Worm (Caenorhabditis elegans): ENCODE data around the gene Y57G11A.4.

The Y57G11A.4 gene

ce11 chrIV:14481984-14482383 is at the start of gene Y57G11A.4:
TSS of gene Y57G11A.4 (plus strand) at chrIV:14482284.
- no peak for TF ChIP-seq ztf-29 (GFP tag; IDR thresholded peaks at IDR 0.05)
- TF ChIP-seq flt-1 (GFP tag; IDR thresholded peaks at IDR 0.05): no peak
- TF ChIP-seq ztf-23 (GFP tag; IDR thresholded peaks at IDR 0.05): no peak
- no peak for TF ChIP-seq med-1 (GFP tag; optimal IDR thresholded peaks at IDR 0.05; ENCODE audit: insufficient read depth)
- TF ChIP-seq cog-1 (tag; optimal IDR thresholded peaks at IDR 0.05): no peak
- TF ChIP-seq klf-2 (GFP tag; conservative IDR thresholded peaks at IDR 0.05): no peak
- TF ChIP-seq tab-1 (GFP tag; IDR thresholded peaks at IDR 0.05): no peak
- TF ChIP-seq ref-1 (GFP tag; conservative IDR thresholded peaks at IDR 0.05): no peak
- TF ChIP-seq T22C8.4 (GFP tag; IDR thresholded peaks at IDR 0.05): no peak

ce11 chrIV:14435902-14436301 is 46.2 kb upstream of the Y57G11A.4 start:
- no peak for TF ChIP-seq ztf-29 (GFP tag; IDR thresholded peaks at IDR 0.05)

DNA sequence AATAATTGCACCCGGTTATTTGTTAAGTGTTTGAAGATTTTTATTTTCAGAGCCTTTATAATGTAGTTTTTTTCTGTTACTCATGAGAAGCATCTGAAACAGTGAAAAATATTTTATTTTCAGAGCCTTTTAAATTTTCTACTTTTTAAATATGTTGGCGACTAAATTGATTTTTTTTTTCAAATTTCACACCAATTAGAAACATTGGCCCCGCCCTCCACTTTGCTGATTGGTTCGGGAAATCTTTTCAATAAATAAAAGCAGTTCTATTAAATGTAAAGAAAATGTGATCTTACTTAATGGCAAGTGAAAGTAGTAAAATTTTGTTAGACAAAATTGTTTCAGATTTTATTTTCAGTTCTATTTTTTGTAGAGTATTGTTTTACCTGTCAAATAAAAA is 44.7 kb upstream of the Y57G11A.4 start:
- TF ChIP-seq ref-1 (GFP tag; conservative IDR thresholded peaks at IDR 0.05): no peak
- TF ChIP-seq cog-1 (tag; optimal IDR thresholded peaks at IDR 0.05): no peak
- no peak for TF ChIP-seq flt-1 (GFP tag; IDR thresholded peaks at IDR 0.05)
- TF ChIP-seq med-1 (GFP tag; optimal IDR thresholded peaks at IDR 0.05; ENCODE audit: insufficient read depth): no peak
- TF ChIP-seq klf-2 (GFP tag; conservative IDR thresholded peaks at IDR 0.05): no peak
- TF ChIP-seq tab-1 (GFP tag; IDR thresholded peaks at IDR 0.05): no peak
- no peak for TF ChIP-seq T22C8.4 (GFP tag; IDR thresholded peaks at IDR 0.05)
- no peak for TF ChIP-seq ztf-29 (GFP tag; IDR thresholded peaks at IDR 0.05)
- no peak for TF ChIP-seq ztf-23 (GFP tag; IDR thresholded peaks at IDR 0.05)

DNA sequence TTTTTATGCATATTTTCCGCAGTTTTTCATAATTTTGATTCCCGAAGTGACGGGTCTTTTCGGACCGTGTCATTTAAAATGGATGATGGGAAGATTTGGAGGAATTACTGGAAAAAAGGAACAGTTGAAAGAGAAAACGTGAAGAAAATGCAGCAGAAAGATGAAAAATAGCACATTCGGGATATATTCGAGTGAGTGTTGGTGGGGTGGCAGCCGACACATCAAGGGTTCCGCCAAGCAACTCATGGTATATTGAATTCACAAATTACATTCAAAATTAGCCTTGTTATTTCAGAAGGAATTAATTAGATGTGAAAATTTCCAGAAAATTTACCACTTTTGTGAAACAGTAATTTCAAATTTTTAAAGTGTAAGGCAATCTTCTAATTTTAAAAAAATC is 38.0 kb upstream of the Y57G11A.4 start, which contains the start of gene tra-3:
Gene tra-3, minus strand, starts transcription at position 107 of the 400 bp plus-strand sequence.
- TF ChIP-seq klf-2 (GFP tag; conservative IDR thresholded peaks at IDR 0.05) (no peak), tab-1 (GFP tag; IDR thresholded peaks at IDR 0.05) (no peak), ztf-29 (GFP tag; IDR thresholded peaks at IDR 0.05) (no peak), ref-1 (GFP tag; conservative IDR thresholded peaks at IDR 0.05) (no peak), ztf-23 (GFP tag; IDR thresholded peaks at IDR 0.05) (no peak), T22C8.4 (GFP tag; IDR thresholded peaks at IDR 0.05) (no peak), cog-1 (tag; optimal IDR thresholded peaks at IDR 0.05) (no peak), flt-1 (GFP tag; IDR thresholded peaks at IDR 0.05) (no peak), med-1 (GFP tag; optimal IDR thresholded peaks at IDR 0.05; ENCODE audit: insufficient read depth) (no peak)

- TF ChIP-seq ref-1 (GFP tag; conservative IDR thresholded peaks at IDR 0.05): no peak
- TF ChIP-seq flt-1 (GFP tag; IDR thresholded peaks at IDR 0.05): no peak
- no peak for TF ChIP-seq med-1 (GFP tag; optimal IDR thresholded peaks at IDR 0.05; ENCODE audit: insufficient read depth)
- no peak for TF ChIP-seq T22C8.4 (GFP tag; IDR thresholded peaks at IDR 0.05)
- TF ChIP-seq cog-1 (tag; optimal IDR thresholded peaks at IDR 0.05): no peak
- no peak for TF ChIP-seq ztf-23 (GFP tag; IDR thresholded peaks at IDR 0.05)
- no peak for TF ChIP-seq ztf-29 (GFP tag; IDR thresholded peaks at IDR 0.05)
- TF ChIP-seq klf-2 (GFP tag; conservative IDR thresholded peaks at IDR 0.05): no peak
- TF ChIP-seq tab-1 (GFP tag; IDR thresholded peaks at IDR 0.05): no peak
Measured at ce11 chrIV:14445191-14445795, 36.8 kb upstream of the Y57G11A.4 start.

DNA sequence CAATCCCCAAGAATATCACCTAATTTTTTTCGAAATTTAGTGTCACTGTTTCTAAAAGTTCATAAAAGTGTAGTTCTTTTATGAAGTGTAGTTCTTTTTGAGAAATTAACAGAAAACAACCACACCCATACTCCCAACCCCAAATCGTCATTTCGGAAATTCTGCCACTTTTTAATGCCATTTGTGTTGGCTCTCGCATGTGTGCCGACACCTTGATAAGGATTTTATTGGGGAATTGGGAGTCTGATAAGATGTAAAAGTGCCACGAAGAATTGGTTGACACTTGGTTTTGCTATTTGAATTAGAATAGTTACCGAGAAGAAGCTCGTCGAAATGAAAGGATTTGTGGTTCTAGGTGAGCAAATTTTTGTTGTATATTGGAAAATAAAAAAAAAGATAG is 25.4 kb upstream of the Y57G11A.4 start, which contains the start of gene nspg-9:
Gene nspg-9, plus strand, starts transcription at position 234 of the 400 bp plus-strand sequence.
- TF ChIP-seq flt-1 (GFP tag; IDR thresholded peaks at IDR 0.05) (no peak), med-1 (GFP tag; optimal IDR thresholded peaks at IDR 0.05; ENCODE audit: insufficient read depth) (no peak), ztf-23 (GFP tag; IDR thresholded peaks at IDR 0.05) (no peak), tab-1 (GFP tag; IDR thresholded peaks at IDR 0.05) (no peak), T22C8.4 (GFP tag; IDR thresholded peaks at IDR 0.05) (no peak), ztf-29 (GFP tag; IDR thresholded peaks at IDR 0.05) (no peak), ref-1 (GFP tag; conservative IDR thresholded peaks at IDR 0.05) (no peak), cog-1 (tag; optimal IDR thresholded peaks at IDR 0.05) (no peak), klf-2 (GFP tag; conservative IDR thresholded peaks at IDR 0.05) (no peak)

DNA sequence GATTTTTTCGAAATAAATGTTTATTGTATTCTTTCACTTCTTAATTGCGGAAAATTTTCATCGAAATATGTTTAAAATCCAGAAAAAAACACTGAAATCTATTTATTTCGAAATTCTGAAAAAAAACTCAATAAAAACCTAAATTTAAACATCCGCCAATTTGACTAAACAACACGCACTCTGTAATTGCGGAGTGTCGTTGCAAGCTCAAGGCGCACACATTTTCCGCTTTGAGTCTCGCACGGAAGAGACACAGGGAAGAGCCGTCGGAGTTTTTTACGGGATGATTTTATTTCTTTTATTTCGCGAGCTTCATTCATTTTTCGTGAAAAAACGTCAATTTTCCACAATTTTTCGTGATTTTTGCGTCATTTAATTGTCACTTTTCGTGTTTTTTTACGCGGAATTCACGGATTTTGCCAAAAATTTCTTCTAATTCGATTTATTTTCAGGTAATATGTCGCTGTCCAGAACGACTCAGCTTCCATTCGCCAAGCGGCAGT is 18.0 kb upstream of the Y57G11A.4 start, which contains the start of gene dld-1:
Gene dld-1, plus strand, starts transcription at position 453 of the 503 bp plus-strand sequence.
- no peak for TF ChIP-seq med-1 (GFP tag; optimal IDR thresholded peaks at IDR 0.05; ENCODE audit: insufficient read depth)
- TF ChIP-seq cog-1 (tag; optimal IDR thresholded peaks at IDR 0.05): peak; percentile 70
- TF ChIP-seq T22C8.4 (GFP tag; IDR thresholded peaks at IDR 0.05): peak; percentile 32; the same call in 1 of the 2 replicates
- 0 out of 2 replicates have a peak, but pooled peaks have one; percentile 49 for TF ChIP-seq ztf-23 (GFP tag; IDR thresholded peaks at IDR 0.05)
- TF ChIP-seq ztf-29 (GFP tag; IDR thresholded peaks at IDR 0.05): peak; percentile 36; the same call in 1 of the 2 replicates
- TF ChIP-seq klf-2 (GFP tag; conservative IDR thresholded peaks at IDR 0.05): no peak; the same call in 1 of the 2 replicates
- TF ChIP-seq flt-1 (GFP tag; IDR thresholded peaks at IDR 0.05): peak; percentile 43; the same call in 1 of the 2 replicates
- no peak for TF ChIP-seq ref-1 (GFP tag; conservative IDR thresholded peaks at IDR 0.05)
- no peak for TF ChIP-seq tab-1 (GFP tag; IDR thresholded peaks at IDR 0.05)

DNA sequence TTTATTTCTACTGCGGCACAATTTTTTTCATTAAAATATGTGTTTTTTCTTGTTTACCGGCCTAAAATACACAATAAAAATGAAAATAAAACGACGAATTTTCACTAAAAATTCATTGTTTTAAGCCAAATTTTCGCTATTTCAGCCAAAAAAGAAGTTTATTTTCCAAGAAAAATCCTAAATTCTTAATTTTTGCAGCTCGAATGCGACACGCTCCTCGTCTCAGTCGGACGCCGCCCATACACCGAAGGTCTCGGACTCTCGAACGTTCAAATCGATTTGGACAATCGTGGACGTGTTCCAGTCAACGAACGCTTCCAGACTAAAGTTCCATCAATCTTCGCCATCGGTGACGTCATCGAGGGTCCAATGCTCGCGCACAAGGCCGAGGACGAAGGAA is 16.0 kb upstream of the Y57G11A.4 start:
- no peak for TF ChIP-seq ztf-29 (GFP tag; IDR thresholded peaks at IDR 0.05)
- TF ChIP-seq tab-1 (GFP tag; IDR thresholded peaks at IDR 0.05): no peak
- no peak for TF ChIP-seq med-1 (GFP tag; optimal IDR thresholded peaks at IDR 0.05; ENCODE audit: insufficient read depth)
- no peak for TF ChIP-seq klf-2 (GFP tag; conservative IDR thresholded peaks at IDR 0.05)
- no peak for TF ChIP-seq cog-1 (tag; optimal IDR thresholded peaks at IDR 0.05)
- no peak for TF ChIP-seq flt-1 (GFP tag; IDR thresholded peaks at IDR 0.05)
- no peak for TF ChIP-seq T22C8.4 (GFP tag; IDR thresholded peaks at IDR 0.05)
- TF ChIP-seq ref-1 (GFP tag; conservative IDR thresholded peaks at IDR 0.05): no peak
- TF ChIP-seq ztf-23 (GFP tag; IDR thresholded peaks at IDR 0.05): no peak

ce11 chrIV:14466837-14467236 is 15.2 kb upstream of the Y57G11A.4 start:
- TF ChIP-seq ztf-29 (GFP tag; IDR thresholded peaks at IDR 0.05) (no peak), med-1 (GFP tag; optimal IDR thresholded peaks at IDR 0.05; ENCODE audit: insufficient read depth) (no peak), cog-1 (tag; optimal IDR thresholded peaks at IDR 0.05) (no peak), flt-1 (GFP tag; IDR thresholded peaks at IDR 0.05) (no peak), ref-1 (GFP tag; conservative IDR thresholded peaks at IDR 0.05) (no peak), T22C8.4 (GFP tag; IDR thresholded peaks at IDR 0.05) (no peak), ztf-23 (GFP tag; IDR thresholded peaks at IDR 0.05) (no peak), tab-1 (GFP tag; IDR thresholded peaks at IDR 0.05) (no peak), klf-2 (GFP tag; conservative IDR thresholded peaks at IDR 0.05) (no peak)

Measured in whole organism, midembryonic.